Worm (Caenorhabditis elegans) whole organism, L1 larva: Measurements from ENCODE around the gene paa-1.

ENCODE experiments used
- C34B4.2 ChIP-seq: sonication (generic microtip); optimal IDR thresholded peaks from 2 replicates; lab custom pipeline; 2017; ENCODE audit warnings: mild to moderate bottlenecking, missing genetic modification characterization, missing compliant biosample characterization
- F16B12.6 ChIP-seq: fragments of 150-350 bp; optimal IDR thresholded peaks from 2 replicates; lab custom pipeline; 2014; ENCODE audit warnings: missing biosample characterization, missing genetic modification characterization
- ces-1 ChIP-seq: fragments of 150-350 bp; optimal IDR thresholded peaks from 2 replicates; lab custom pipeline; 2014; ENCODE audit warnings: missing biosample characterization, missing genetic modification reagents, missing genetic modification characterization
- dpl-1 ChIP-seq, 3 experiments: fragments of 150-350 bp in 2 of 3; sonication (generic microtip) in 1 of 3; optimal IDR thresholded peaks; 2 replicates each; lab custom pipeline; 2014 to 2017; ENCODE audit warnings: missing biosample characterization in 3 of 3, missing genetic modification characterization in 3 of 3, missing genetic modification reagents in 3 of 3
- hlh-17 ChIP-seq: fragments of 200-800 bp; sonication (Bioruptor generic); optimal IDR thresholded peaks from 2 replicates; lab custom pipeline; 2018; ENCODE audit warnings: missing genetic modification characterization, mild to moderate bottlenecking, missing compliant biosample characterization, moderate library complexity, borderline replicate concordance
- nhr-11 ChIP-seq: fragments of 150-350 bp; optimal IDR thresholded peaks from 2 replicates; lab custom pipeline; 2014; ENCODE audit warnings: missing biosample characterization, missing genetic modification characterization
- nhr-12 ChIP-seq: sonication (generic microtip); optimal IDR thresholded peaks from 2 replicates; lab custom pipeline; 2017; ENCODE audit warnings: missing biosample characterization, missing genetic modification characterization
- nhr-28 ChIP-seq: fragments of 150-350 bp; optimal IDR thresholded peaks from 2 replicates; lab custom pipeline; 2014; ENCODE audit warnings: missing biosample characterization, missing genetic modification characterization
- snpc-4 ChIP-seq: fragments of 150-350 bp; optimal IDR thresholded peaks from 2 replicates; lab custom pipeline; 2014; ENCODE audit warnings: missing biosample characterization, missing genetic modification characterization
- sptf-1 ChIP-seq: fragments of 150-350 bp; optimal IDR thresholded peaks from 2 replicates; lab custom pipeline; 2014; ENCODE audit warnings: missing biosample characterization, missing genetic modification characterization
- tbx-2 ChIP-seq: sonication (generic microtip); optimal IDR thresholded peaks from 2 replicates; lab custom pipeline; 2016; ENCODE audit warnings: missing genetic modification characterization, missing compliant biosample characterization
- unc-130 ChIP-seq: fragments of 150-350 bp; optimal IDR thresholded peaks from 2 replicates; lab custom pipeline; 2017; ENCODE audit warnings: missing biosample characterization, missing genetic modification characterization, inconsistent platforms

DNA sequence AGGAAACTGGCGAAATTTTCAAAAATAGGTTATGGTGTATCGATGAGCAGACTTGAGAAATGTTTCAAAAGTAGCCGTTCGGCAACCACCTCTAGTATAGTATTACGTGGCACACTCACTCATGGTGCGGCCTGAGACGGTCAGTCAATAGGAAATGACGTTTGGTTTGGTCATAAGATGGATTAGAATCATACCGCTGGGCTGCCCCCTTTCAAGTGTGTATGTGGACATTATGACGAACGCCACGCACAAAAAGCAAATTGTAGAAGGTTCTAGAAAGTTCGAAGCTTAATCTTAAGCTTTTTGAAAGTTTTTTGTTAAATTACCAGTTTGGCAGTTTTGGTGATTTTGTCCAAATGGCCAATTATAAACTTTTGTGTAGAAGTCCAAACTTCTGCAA is 26.2 kb upstream of the paa-1 start:
- TF ChIP-seq dpl-1 (GFP tag; optimal IDR thresholded peaks at IDR 0.05; lab: Kevin White, UChicago) (no peak), sptf-1 (tag; lab: Kevin White, UChicago) (no peak), unc-130 (tag; lab: Kevin White, UChicago) (no peak), F16B12.6 (no peak), nhr-11 (no peak), ces-1 (GFP tag; lab: Kevin White, UChicago) (no peak), nhr-12 (no peak), hlh-17 (GFP tag; lab: Kevin White, UChicago) (no peak), nhr-28 (tag; lab: Kevin White, UChicago) (no peak), tbx-2 (tag; lab: Kevin White, UChicago) (no peak), snpc-4 (tag; lab: Kevin White, UChicago) (no peak), C34B4.2 (tag; lab: Kevin White, UChicago) (no peak)
